Worm (Caenorhabditis elegans) whole organism, L1 larva: ENCODE results near the gene F28D1.6.

Experiments used
- ceh-63 ChIP-seq: fragments of 200-800 bp; sonication (Bioruptor generic); optimal IDR thresholded peaks from 2 replicates; lab custom pipeline; 2018; ENCODE audit warnings: mild to moderate bottlenecking, missing genetic modification characterization, missing compliant biosample characterization
- ceh-88 ChIP-seq: fragments of 200-800 bp; sonication (Bioruptor generic); IDR thresholded peaks from 2 replicates; pipeline ENCODE4 v1.3.6; 2022; ENCODE audit warnings: missing genetic modification characterization, missing compliant biosample characterization
- ces-1 ChIP-seq: fragments of 150-350 bp; optimal IDR thresholded peaks from 2 replicates; lab custom pipeline; 2014; ENCODE audit warnings: missing biosample characterization, missing genetic modification reagents, missing genetic modification characterization
- fos-1 ChIP-seq: fragments of 150-350 bp; optimal IDR thresholded peaks from 2 replicates; lab custom pipeline; 2014; ENCODE audit warnings: missing biosample characterization, missing genetic modification characterization
- lir-3 ChIP-seq: sonication (generic microtip); optimal IDR thresholded peaks from 2 replicates; lab custom pipeline; 2016; ENCODE audit warnings: mild to moderate bottlenecking, missing genetic modification characterization, moderate library complexity, missing compliant biosample characterization; ENCODE audit not compliant: poor library complexity
- mep-1 ChIP-seq: fragments of 150-350 bp; optimal IDR thresholded peaks from 2 replicates; lab custom pipeline; 2014; ENCODE audit warnings: missing biosample characterization, missing genetic modification characterization
- nhr-28 ChIP-seq: fragments of 150-350 bp; optimal IDR thresholded peaks from 2 replicates; lab custom pipeline; 2014; ENCODE audit warnings: missing biosample characterization, missing genetic modification characterization
- nhr-71 ChIP-seq: sonication (generic microtip); optimal IDR thresholded peaks from 2 replicates; lab custom pipeline; 2016; ENCODE audit warnings: mild to moderate bottlenecking, missing genetic modification characterization, moderate library complexity, missing compliant biosample characterization
- nhr-77 ChIP-seq: fragments of 150-350 bp; optimal IDR thresholded peaks from 2 replicates; lab custom pipeline; 2014; ENCODE audit warnings: missing biosample characterization, missing genetic modification characterization
- rnt-1 ChIP-seq: sonication (generic microtip); optimal IDR thresholded peaks from 2 replicates; lab custom pipeline; 2016; ENCODE audit warnings: mild to moderate bottlenecking, missing genetic modification characterization, moderate library complexity, missing compliant biosample characterization
- skn-1 ChIP-seq: fragments of 150-350 bp; optimal IDR thresholded peaks from 2 replicates; lab custom pipeline; 2014; ENCODE audit warnings: missing biosample characterization, missing genetic modification characterization
- zag-1 ChIP-seq: fragments of 150-350 bp; optimal IDR thresholded peaks from 2 replicates; lab custom pipeline; 2014; ENCODE audit warnings: missing biosample characterization, missing genetic modification characterization

ce11 chrIV:12408625-12409024 is 23.7 kb upstream of the F28D1.6 start, which contains the start of gene dsb-1:
- TF ChIP-seq zag-1 (tag; lab: Kevin White, UChicago) (no peak), ceh-88 (GFP tag; lab: Robert Waterston, UW) (no peak), nhr-77 (no peak), ceh-63 (GFP tag; lab: Kevin White, UChicago) (no peak), skn-1 (tag; lab: Kevin White, UChicago) (no peak), fos-1 (tag; lab: Kevin White, UChicago) (no peak), nhr-71 (no peak), mep-1 (tag; lab: Kevin White, UChicago) (no peak), rnt-1 (tag; lab: Kevin White, UChicago) (no peak), lir-3 (tag; lab: Kevin White, UChicago) (no peak), ces-1 (no peak), nhr-28 (no peak)
